Fruit fly (Drosophila melanogaster) whole organism, wandering third instar larva: ENCODE measurements around the gene SamDC.

ENCODE experiments used
- CG32264 ChIP-seq: fragments of 200-800 bp; sonication (Bioruptor generic); optimal IDR thresholded peaks from 2 replicates; lab custom pipeline; 2016; ENCODE audit warnings: missing biosample characterization, missing genetic modification characterization
- Hr78 ChIP-seq: fragments of >200 bp; optimal IDR thresholded peaks from 2 replicates; lab custom pipeline; 2017; ENCODE audit warnings: missing biosample characterization, missing genetic modification characterization
- Jra ChIP-seq: sonication (Bioruptor generic); optimal IDR thresholded peaks from 2 replicates; lab custom pipeline; 2016; ENCODE audit warnings: missing biosample characterization, missing genetic modification characterization
- Myc ChIP-seq: fragments of >200 bp; optimal IDR thresholded peaks from 2 replicates; lab custom pipeline; 2017
- dmrt93B ChIP-seq: fragments of 200-800 bp; sonication (Bioruptor generic); optimal IDR thresholded peaks from 2 replicates; lab custom pipeline; 2018; ENCODE audit warnings: missing biosample characterization, mild to moderate bottlenecking, missing genetic modification characterization
- lola ChIP-seq: fragments of >200 bp; optimal IDR thresholded peaks from 2 replicates; lab custom pipeline; 2017; ENCODE audit warnings: missing biosample characterization, missing genetic modification characterization
- pan ChIP-seq: fragments of >200 bp; optimal IDR thresholded peaks from 2 replicates; lab custom pipeline; 2017
- psq ChIP-seq: fragments of 200-800 bp; sonication (Bioruptor generic); optimal IDR thresholded peaks from 3 replicates; lab custom pipeline; 2017; ENCODE audit warnings: missing biosample characterization, mild to moderate bottlenecking, missing genetic modification characterization, moderate library complexity
- sv ChIP-seq: fragments of 200-800 bp; sonication (Bioruptor generic); optimal IDR thresholded peaks from 3 replicates; lab custom pipeline; 2016; ENCODE audit warnings: missing biosample characterization, missing genetic modification characterization
- usp ChIP-seq: fragments of >200 bp; optimal IDR thresholded peaks from 2 replicates; lab custom pipeline; 2017; ENCODE audit warnings: missing biosample characterization, missing genetic modification characterization

- TF ChIP-seq Hr78 (GFP tag; lab: Kevin White, UChicago) (no peak), dmrt93B (GFP tag; lab: Kevin White, UChicago) (no peak), psq (peak; percentile 29), sv (GFP tag; lab: Kevin White, UChicago) (peak; percentile 11), CG32264 (GFP tag; lab: Kevin White, UChicago) (no peak), Myc (no peak), usp (GFP tag; lab: Kevin White, UChicago) (no peak), Jra (GFP tag; lab: Kevin White, UChicago) (peak; percentile 39), pan (lab: Kevin White, UChicago) (no peak), lola (GFP tag; lab: Kevin White, UChicago) (no peak)
Observed at dm6 chr2L:10334854-10335277, 4.4 kb upstream of the SamDC start.
